Worm (Caenorhabditis elegans) whole organism, L1 larva: Measurements from ENCODE around the gene Y62H9A.5.

Source experiments
- C04F5.9 ChIP-seq: sonication (generic microtip); optimal IDR thresholded peaks from 2 replicates; lab custom pipeline; 2016; ENCODE audit warnings: missing genetic modification characterization, missing compliant biosample characterization
- C16A3.4 ChIP-seq: fragments of 150-350 bp; optimal IDR thresholded peaks from 2 replicates; lab custom pipeline; 2014; ENCODE audit warnings: missing biosample characterization, missing genetic modification characterization
- Y116A8C.19 ChIP-seq: sonication (generic microtip); optimal IDR thresholded peaks from 2 replicates; lab custom pipeline; 2016; ENCODE audit warnings: missing compliant biosample characterization, missing genetic modification characterization, borderline replicate concordance
- alr-1 ChIP-seq: fragments of 200-800 bp; sonication (Bioruptor generic); optimal IDR thresholded peaks from 2 replicates; lab custom pipeline; 2018; ENCODE audit warnings: borderline replicate concordance, mild to moderate bottlenecking, missing genetic modification characterization, missing compliant biosample characterization
- aly-2 ChIP-seq: fragments of 150-350 bp; optimal IDR thresholded peaks from 2 replicates; lab custom pipeline; 2014; ENCODE audit warnings: missing biosample characterization, missing genetic modification characterization
- ama-1 ChIP-seq: fragments of 150-350 bp; optimal IDR thresholded peaks from 2 replicates; lab custom pipeline; 2014
- blmp-1 ChIP-seq: fragments of 150-350 bp; optimal IDR thresholded peaks from 2 replicates; lab custom pipeline; 2014; ENCODE audit warnings: missing biosample characterization, missing genetic modification characterization
- ceh-63 ChIP-seq: fragments of 200-800 bp; sonication (Bioruptor generic); optimal IDR thresholded peaks from 2 replicates; lab custom pipeline; 2018; ENCODE audit warnings: mild to moderate bottlenecking, missing genetic modification characterization, missing compliant biosample characterization
- ceh-8 ChIP-seq: fragments of 200-800 bp; sonication (Bioruptor generic); optimal IDR thresholded peaks from 2 replicates; lab custom pipeline; 2018; ENCODE audit warnings: mild to moderate bottlenecking, missing genetic modification characterization, moderate library complexity, missing compliant biosample characterization
- ceh-82 ChIP-seq, 3 experiments: fragments of 150-350 bp in 1 of 3; sonication (generic microtip) in 2 of 3; optimal IDR thresholded peaks; 2 replicates each; lab custom pipeline; 2014 to 2017; ENCODE audit warnings: missing biosample characterization in 3 of 3, missing genetic modification characterization in 3 of 3
- ceh-88 ChIP-seq: fragments of 200-800 bp; sonication (Bioruptor generic); IDR thresholded peaks from 2 replicates; pipeline ENCODE4 v1.3.6; 2022; ENCODE audit warnings: missing genetic modification characterization, missing compliant biosample characterization
- ces-1 ChIP-seq: fragments of 150-350 bp; optimal IDR thresholded peaks from 2 replicates; lab custom pipeline; 2014; ENCODE audit warnings: missing biosample characterization, missing genetic modification reagents, missing genetic modification characterization
- dsc-1 ChIP-seq: sonication (generic microtip); optimal IDR thresholded peaks from 2 replicates; lab custom pipeline; 2016; ENCODE audit warnings: mild to moderate bottlenecking, missing genetic modification characterization, missing compliant biosample characterization
- efl-1 ChIP-seq, 4 experiments: fragments of 150-350 bp; optimal IDR thresholded peaks in 3 of 4; peaks in 1 of 4; 1 replicate in 1 of 4; 2 replicates in 3 of 4; lab custom pipeline; 2014; ENCODE audit warnings: missing biosample characterization in 2 of 4, missing genetic modification characterization in 2 of 4, missing genetic modification reagents in 2 of 4
- egl-27 ChIP-seq, 2 experiments: fragments of 150-350 bp in 1 of 2; sonication (generic microtip); optimal IDR thresholded peaks; 3 replicates each; lab custom pipeline; 2017 to 2018; ENCODE audit warnings: missing biosample characterization in 2 of 2, missing genetic modification characterization in 2 of 2, missing genetic modification reagents in 2 of 2
- elt-3 ChIP-seq, 6 experiments: fragments of 150-350 bp in 1 of 6; sonication (generic microtip); optimal IDR thresholded peaks; 2 replicates each; lab custom pipeline; 2017 to 2018; ENCODE audit warnings: missing biosample characterization in 6 of 6, missing genetic modification characterization in 6 of 6, inconsistent platforms in 1 of 6
- ets-5 ChIP-seq: fragments of 200-800 bp; sonication (Bioruptor generic); IDR thresholded peaks from 2 replicates; pipeline ENCODE4 v1.3.6; 2022; ENCODE audit warnings: missing genetic modification characterization, missing compliant biosample characterization
- fkh-10 ChIP-seq: sonication (generic microtip); optimal IDR thresholded peaks from 2 replicates; lab custom pipeline; 2017; ENCODE audit warnings: missing biosample characterization, missing genetic modification reagents, missing genetic modification characterization
- fkh-4 ChIP-seq: sonication (generic microtip); optimal IDR thresholded peaks from 2 replicates; lab custom pipeline; 2016; ENCODE audit warnings: missing compliant biosample characterization, missing genetic modification characterization, borderline replicate concordance
- fos-1 ChIP-seq: fragments of 150-350 bp; optimal IDR thresholded peaks from 2 replicates; lab custom pipeline; 2014; ENCODE audit warnings: missing biosample characterization, missing genetic modification characterization
- hlh-4 ChIP-seq: sonication (generic microtip); optimal IDR thresholded peaks from 2 replicates; lab custom pipeline; 2016; ENCODE audit warnings: mild to moderate bottlenecking, missing genetic modification characterization, missing compliant biosample characterization
- hpl-2 ChIP-seq: fragments of 150-350 bp; optimal IDR thresholded peaks from 2 replicates; lab custom pipeline; 2014; ENCODE audit warnings: missing biosample characterization, missing genetic modification reagents, missing genetic modification characterization
- irx-1 ChIP-seq: sonication (generic microtip); optimal IDR thresholded peaks from 2 replicates; lab custom pipeline; 2016; ENCODE audit warnings: missing genetic modification characterization, missing compliant biosample characterization
- jun-1 ChIP-seq: fragments of 150-350 bp; optimal IDR thresholded peaks from 2 replicates; lab custom pipeline; 2014; ENCODE audit warnings: missing biosample characterization, missing genetic modification reagents, missing genetic modification characterization
- lin-13 ChIP-seq: fragments of 150-350 bp; optimal IDR thresholded peaks from 2 replicates; lab custom pipeline; 2014; ENCODE audit warnings: missing biosample characterization, missing genetic modification reagents, missing genetic modification characterization
- lin-15B ChIP-seq: fragments of 150-350 bp; sonication (generic microtip); optimal IDR thresholded peaks from 3 replicates; lab custom pipeline; 2014; ENCODE audit warnings: missing biosample characterization, missing genetic modification characterization
- lin-39 ChIP-seq: fragments of 150-350 bp; optimal IDR thresholded peaks from 2 replicates; lab custom pipeline; 2014; ENCODE audit warnings: missing biosample characterization, missing genetic modification reagents, missing genetic modification characterization
- lsy-2 ChIP-seq, 2 experiments: fragments of 150-350 bp; optimal IDR thresholded peaks; 2 replicates each; lab custom pipeline; 2014; ENCODE audit warnings: missing biosample characterization in 2 of 2, missing genetic modification characterization in 2 of 2
- mdl-1 ChIP-seq, 2 experiments: fragments of 150-350 bp; optimal IDR thresholded peaks; 2 replicates each; lab custom pipeline; 2014 to 2017; ENCODE audit warnings: missing biosample characterization in 2 of 2, missing genetic modification characterization in 2 of 2, inconsistent platforms in 1 of 2
- mef-2 ChIP-seq: fragments of 150-350 bp; optimal IDR thresholded peaks from 2 replicates; lab custom pipeline; 2014; ENCODE audit warnings: missing biosample characterization, missing genetic modification characterization
- mep-1 ChIP-seq: fragments of 150-350 bp; optimal IDR thresholded peaks from 2 replicates; lab custom pipeline; 2014; ENCODE audit warnings: missing biosample characterization, missing genetic modification characterization
- nhr-12 ChIP-seq: sonication (generic microtip); optimal IDR thresholded peaks from 2 replicates; lab custom pipeline; 2017; ENCODE audit warnings: missing biosample characterization, missing genetic modification characterization
- nhr-19 ChIP-seq: fragments of 200-800 bp; sonication (Bioruptor generic); conservative IDR thresholded peaks from 2 replicates; pipeline ENCODE4 v1.3.6; 2022; ENCODE audit warnings: missing genetic modification characterization, missing compliant biosample characterization
- nhr-20 ChIP-seq: sonication (generic microtip); optimal IDR thresholded peaks from 2 replicates; lab custom pipeline; 2016; ENCODE audit warnings: mild to moderate bottlenecking, missing genetic modification characterization, missing compliant biosample characterization
- nhr-237 ChIP-seq: fragments of 150-350 bp; optimal IDR thresholded peaks from 2 replicates; lab custom pipeline; 2014; ENCODE audit warnings: missing biosample characterization, missing genetic modification characterization
- nhr-28 ChIP-seq: fragments of 150-350 bp; optimal IDR thresholded peaks from 2 replicates; lab custom pipeline; 2014; ENCODE audit warnings: missing biosample characterization, missing genetic modification characterization
- nhr-47 ChIP-seq: sonication (generic microtip); optimal IDR thresholded peaks from 2 replicates; lab custom pipeline; 2016; ENCODE audit warnings: mild to moderate bottlenecking, missing genetic modification characterization, moderate library complexity, missing compliant biosample characterization
- nhr-71 ChIP-seq: sonication (generic microtip); optimal IDR thresholded peaks from 2 replicates; lab custom pipeline; 2016; ENCODE audit warnings: mild to moderate bottlenecking, missing genetic modification characterization, moderate library complexity, missing compliant biosample characterization
- pqm-1 ChIP-seq: sonication (generic microtip); optimal IDR thresholded peaks from 3 replicates; lab custom pipeline; 2017; ENCODE audit warnings: missing biosample characterization, missing genetic modification characterization
- rnt-1 ChIP-seq: sonication (generic microtip); optimal IDR thresholded peaks from 2 replicates; lab custom pipeline; 2016; ENCODE audit warnings: mild to moderate bottlenecking, missing genetic modification characterization, moderate library complexity, missing compliant biosample characterization
- skn-1 ChIP-seq: fragments of 150-350 bp; optimal IDR thresholded peaks from 2 replicates; lab custom pipeline; 2014; ENCODE audit warnings: missing biosample characterization, missing genetic modification characterization
- snu-23 ChIP-seq: sonication (generic microtip); optimal IDR thresholded peaks from 2 replicates; lab custom pipeline; 2016; ENCODE audit warnings: missing genetic modification characterization, missing compliant biosample characterization
- sptf-1 ChIP-seq: fragments of 150-350 bp; optimal IDR thresholded peaks from 2 replicates; lab custom pipeline; 2014; ENCODE audit warnings: missing biosample characterization, missing genetic modification characterization
- sup-37 ChIP-seq: fragments of 200-800 bp; sonication (Bioruptor generic); optimal IDR thresholded peaks from 2 replicates; lab custom pipeline; 2018; ENCODE audit warnings: mild to moderate bottlenecking, missing genetic modification characterization, missing compliant biosample characterization
- swsn-7 ChIP-seq: sonication (generic microtip); optimal IDR thresholded peaks from 2 replicates; lab custom pipeline; 2016; ENCODE audit warnings: missing genetic modification characterization, missing compliant biosample characterization
- tbx-2 ChIP-seq: sonication (generic microtip); optimal IDR thresholded peaks from 2 replicates; lab custom pipeline; 2016; ENCODE audit warnings: missing genetic modification characterization, missing compliant biosample characterization
- tlp-1 ChIP-seq: fragments of 150-350 bp; optimal IDR thresholded peaks from 2 replicates; lab custom pipeline; 2014; ENCODE audit warnings: missing biosample characterization, missing genetic modification characterization
- unc-130 ChIP-seq: fragments of 150-350 bp; optimal IDR thresholded peaks from 2 replicates; lab custom pipeline; 2017; ENCODE audit warnings: missing biosample characterization, missing genetic modification characterization, inconsistent platforms
- unc-98 ChIP-seq: fragments of 200-800 bp; sonication (Bioruptor generic); IDR thresholded peaks from 2 replicates; pipeline ENCODE4 v1.3.6; 2022; ENCODE audit warnings: missing genetic modification characterization, missing compliant biosample characterization
- vab-15 ChIP-seq: sonication (generic microtip); optimal IDR thresholded peaks from 2 replicates; lab custom pipeline; 2017; ENCODE audit warnings: missing genotype, mild to moderate bottlenecking, missing genetic modification characterization, missing compliant biosample characterization
- xbp-1 ChIP-seq: sonication (generic microtip); optimal IDR thresholded peaks from 2 replicates; lab custom pipeline; 2016; ENCODE audit warnings: missing genetic modification characterization, missing compliant biosample characterization
- zag-1 ChIP-seq: fragments of 150-350 bp; optimal IDR thresholded peaks from 2 replicates; lab custom pipeline; 2014; ENCODE audit warnings: missing biosample characterization, missing genetic modification characterization
- zip-4 ChIP-seq: fragments of 200-800 bp; sonication (Bioruptor generic); optimal IDR thresholded peaks from 2 replicates; lab custom pipeline; 2018; ENCODE audit warnings: mild to moderate bottlenecking, missing genetic modification characterization, moderate library complexity, missing compliant biosample characterization
- ztf-11 ChIP-seq, 2 experiments: sonication (generic microtip); optimal IDR thresholded peaks; 2 replicates each; lab custom pipeline; 2016 to 2017; ENCODE audit warnings: missing genetic modification characterization in 2 of 2, missing biosample characterization in 1 of 2, missing compliant biosample characterization in 1 of 2

Y62H9A.5 gene

ce11 chrX:11924158-11924557 is 41.5 kb upstream of the Y62H9A.5 start, which contains the start of gene F55G7.1:
Gene F55G7.1 (plus strand): TSS chrX:11924433.
- no peak for TF ChIP-seq ets-5
- peak; percentile 32 for TF ChIP-seq swsn-7 (tag; lab: Kevin White, UChicago)
- TF ChIP-seq tbx-2 (tag; lab: Kevin White, UChicago): peak; percentile 56
- TF ChIP-seq lin-39 (tag; lab: Kevin White, UChicago): peak; percentile 5
- TF ChIP-seq nhr-19: peak; percentile 61
- TF ChIP-seq ceh-82 (tag; optimal IDR thresholded peaks at IDR 0.05; lab: Kevin White, UChicago): peak in 2 of 3 experiments; percentile 17 to 54
- no peak for TF ChIP-seq ceh-88
- TF ChIP-seq ceh-8 (GFP tag; lab: Kevin White, UChicago): no peak
- TF ChIP-seq C16A3.4 (tag; lab: Kevin White, UChicago): peak; percentile 52
- TF ChIP-seq irx-1 (tag; lab: Kevin White, UChicago): peak; percentile 32
- no peak for TF ChIP-seq nhr-12 (tag; lab: Kevin White, UChicago)
- no peak for TF ChIP-seq hlh-4 (tag; lab: Kevin White, UChicago)
- no peak for TF ChIP-seq unc-98 (GFP tag; lab: Robert Waterston, UW)
- TF ChIP-seq lin-13 (GFP tag; lab: Kevin White, UChicago): no peak
- no peak for TF ChIP-seq Y116A8C.19 (tag; lab: Kevin White, UChicago)
- TF ChIP-seq mdl-1 (tag; optimal IDR thresholded peaks at IDR 0.05; lab: Kevin White, UChicago): no peak
- no peak for TF ChIP-seq egl-27 (tag; optimal IDR thresholded peaks at IDR 0.05; lab: Kevin White, UChicago)
- no peak for TF ChIP-seq unc-130 (tag; lab: Kevin White, UChicago)
- peak; percentile 41 for TF ChIP-seq zip-4 (GFP tag; lab: Kevin White, UChicago)
- TF ChIP-seq dsc-1 (tag; lab: Kevin White, UChicago): peak; percentile 71
- TF ChIP-seq jun-1: peak; percentile 78
- no peak for TF ChIP-seq zag-1
- no peak for TF ChIP-seq pqm-1
- TF ChIP-seq rnt-1 (tag; lab: Kevin White, UChicago): peak; percentile 66
- no peak for TF ChIP-seq ces-1 (GFP tag; lab: Kevin White, UChicago)
- TF ChIP-seq xbp-1: peak; percentile 44
- TF ChIP-seq aly-2 (tag; lab: Kevin White, UChicago): no peak
- no peak for TF ChIP-seq sptf-1 (tag; lab: Kevin White, UChicago)
- no peak for TF ChIP-seq mef-2 (tag; lab: Kevin White, UChicago)
- no peak for TF ChIP-seq ama-1 (lab: Kevin White, UChicago)
- TF ChIP-seq snu-23 (GFP tag; lab: Kevin White, UChicago): peak; percentile 79
- no peak for TF ChIP-seq alr-1 (tag; lab: Kevin White, UChicago)
- TF ChIP-seq lin-15B (tag; lab: Kevin White, UChicago): no peak
- TF ChIP-seq vab-15 (tag; lab: Kevin White, UChicago): no peak
- no peak for TF ChIP-seq ztf-11 (tag; optimal IDR thresholded peaks at IDR 0.05; lab: Kevin White, UChicago)
- no peak for TF ChIP-seq C04F5.9
- no peak for TF ChIP-seq nhr-237 (tag; lab: Kevin White, UChicago)
- peak; percentile 77 for TF ChIP-seq nhr-47 (tag; lab: Kevin White, UChicago)
- no peak for TF ChIP-seq tlp-1
- TF ChIP-seq fos-1 (tag; lab: Kevin White, UChicago): no peak
- no peak for TF ChIP-seq ceh-63 (GFP tag; lab: Kevin White, UChicago)
- TF ChIP-seq nhr-28: no peak
- TF ChIP-seq efl-1 (optimal IDR thresholded peaks at IDR 0.05; lab: Kevin White, UChicago): peak; percentile 34 to 37
- peak in 1 of 2 experiments; percentile 72 for TF ChIP-seq efl-1 (GFP tag; optimal IDR thresholded peaks at IDR 0.05 in 1 of 2; lab: Kevin White, UChicago)
- no peak for TF ChIP-seq lsy-2 (tag; optimal IDR thresholded peaks at IDR 0.05; lab: Kevin White, UChicago)
- no peak for TF ChIP-seq sup-37 (GFP tag; lab: Kevin White, UChicago)
- TF ChIP-seq nhr-71: peak; percentile 49
- TF ChIP-seq elt-3 (tag; optimal IDR thresholded peaks at IDR 0.05; lab: Kevin White, UChicago): peak in 4 of 6 experiments; percentile 23 to 38 (median 26)
- TF ChIP-seq mep-1 (tag; lab: Kevin White, UChicago): peak; percentile 65
- TF ChIP-seq fkh-10 (GFP tag; lab: Kevin White, UChicago): no peak
- TF ChIP-seq hpl-2 (GFP tag; lab: Kevin White, UChicago): peak; percentile 13
- peak; percentile 32 for TF ChIP-seq blmp-1 (tag; lab: Kevin White, UChicago)
- TF ChIP-seq skn-1: peak; percentile 22
- no peak for TF ChIP-seq fkh-4 (tag; lab: Kevin White, UChicago)
- peak; percentile 52 for TF ChIP-seq nhr-20
